Fruit fly (Drosophila melanogaster) whole organism, embryonic: ENCODE results near the gene Eig71Ej.

ENCODE experiments used
- ATbp ChIP-seq: fragments of 200-800 bp; sonication (Bioruptor generic); optimal IDR thresholded peaks from 2 replicates; lab custom pipeline; 2017; ENCODE audit warnings: missing biosample characterization, mild to moderate bottlenecking, missing genetic modification characterization, missing genetic modification reagents
- CG11504 ChIP-seq: fragments of 200-800 bp; sonication (Bioruptor generic); optimal IDR thresholded peaks from 3 replicates; lab custom pipeline; 2019; ENCODE audit warnings: missing biosample characterization, mild to moderate bottlenecking, missing genetic modification characterization, moderate library complexity
- CG11560 ChIP-seq: fragments of 200-800 bp; sonication (Bioruptor generic); IDR thresholded peaks from 3 replicates; pipeline ENCODE4 v1.3.6; 2022; ENCODE audit warnings: missing biosample characterization, missing genetic modification characterization
- CG12071 ChIP-seq: fragments of 200-800 bp; sonication (Bioruptor generic); optimal IDR thresholded peaks from 3 replicates; lab custom pipeline; 2018; ENCODE audit warnings: missing biosample characterization, mild to moderate bottlenecking, missing genetic modification characterization
- CG1233 ChIP-seq: fragments of 200-800 bp; sonication (Bioruptor generic); optimal IDR thresholded peaks from 4 replicates; lab custom pipeline; 2018; ENCODE audit warnings: missing biosample characterization, mild to moderate bottlenecking, missing genetic modification characterization
- CG13287 ChIP-seq: fragments of 200-800 bp; sonication (Bioruptor generic); IDR thresholded peaks from 2 replicates; pipeline ENCODE4 v1.3.6; 2022; ENCODE audit warnings: missing biosample characterization, missing genetic modification characterization; ENCODE audit not compliant: partially characterized antibody
- CG14441 ChIP-seq: fragments of 200-800 bp; sonication (Bioruptor generic); IDR thresholded peaks from 2 replicates; pipeline ENCODE4 v1.3.6; 2022; ENCODE audit warnings: missing biosample characterization, missing genetic modification characterization
- CG14667 ChIP-seq: fragments of 200-800 bp; sonication (Bioruptor generic); IDR thresholded peaks from 2 replicates; pipeline ENCODE4 v1.3.6; 2022; ENCODE audit warnings: missing biosample characterization, missing genetic modification characterization
- CG14965 ChIP-seq: fragments of 200-800 bp; sonication (Bioruptor generic); optimal IDR thresholded peaks from 2 replicates; lab custom pipeline; 2016; ENCODE audit warnings: missing biosample characterization, missing genetic modification characterization, borderline replicate concordance
- CG18011 ChIP-seq: fragments of 200-800 bp; sonication (Bioruptor generic); optimal IDR thresholded peaks from 2 replicates; lab custom pipeline; 2017; ENCODE audit warnings: missing biosample characterization, missing genetic modification characterization, mild to moderate bottlenecking, moderate library complexity, missing genotype
- CG2875 ChIP-seq: fragments of 200-800 bp; sonication (Bioruptor generic); optimal IDR thresholded peaks from 2 replicates; lab custom pipeline; 2017; ENCODE audit warnings: missing biosample characterization, mild to moderate bottlenecking, missing genetic modification characterization, missing genetic modification reagents
- CG30020 ChIP-seq: fragments of 200-800 bp; optimal IDR thresholded peaks from 2 replicates; lab custom pipeline; 2019; ENCODE audit warnings: missing biosample characterization, mild to moderate bottlenecking, missing genetic modification characterization, moderate library complexity
- CG3163 ChIP-seq: fragments of 200-800 bp; sonication (Bioruptor generic); optimal IDR thresholded peaks from 3 replicates; lab custom pipeline; 2016; ENCODE audit warnings: missing biosample characterization, missing genetic modification characterization
- CG33213 ChIP-seq: fragments of 200-800 bp; sonication (Bioruptor generic); optimal IDR thresholded peaks from 3 replicates; lab custom pipeline; 2016; ENCODE audit warnings: missing biosample characterization, missing genetic modification characterization
- CG42726 ChIP-seq: fragments of 200-800 bp; sonication (Bioruptor generic); IDR thresholded peaks from 2 replicates; pipeline ENCODE4 v1.3.6; 2022; ENCODE audit warnings: missing biosample characterization, missing genetic modification characterization; ENCODE audit not compliant: partially characterized antibody
- CG4282 ChIP-seq: fragments of 200-800 bp; sonication (Bioruptor generic); optimal IDR thresholded peaks from 2 replicates; lab custom pipeline; 2016; ENCODE audit warnings: missing biosample characterization, missing genetic modification characterization
- CG4854 ChIP-seq: fragments of 200-800 bp; sonication (Bioruptor generic); optimal IDR thresholded peaks from 2 replicates; lab custom pipeline; 2016; ENCODE audit warnings: missing biosample characterization, missing genetic modification characterization, inconsistent platforms
- CG6765 ChIP-seq: fragments of 200-800 bp; sonication (Bioruptor generic); optimal IDR thresholded peaks from 3 replicates; lab custom pipeline; 2017; ENCODE audit warnings: missing biosample characterization, mild to moderate bottlenecking, missing genetic modification characterization
- CG9817 ChIP-seq: fragments of 200-800 bp; sonication (Bioruptor generic); optimal IDR thresholded peaks from 2 replicates; lab custom pipeline; 2018; ENCODE audit warnings: missing biosample characterization, mild to moderate bottlenecking, missing genetic modification characterization, moderate library complexity
- CTCF ChIP-seq: fragments of 200-800 bp; sonication (Bioruptor generic); optimal IDR thresholded peaks from 2 replicates; lab custom pipeline; 2017; ENCODE audit warnings: missing biosample characterization, mild to moderate bottlenecking, missing genetic modification characterization, moderate library complexity
- Dip2 ChIP-seq: fragments of 200-800 bp; sonication (Bioruptor generic); IDR thresholded peaks from 2 replicates; pipeline ENCODE4 v1.3.6; 2022; ENCODE audit warnings: missing biosample characterization, missing genetic modification characterization
- E2f2 ChIP-seq: fragments of 200-800 bp; sonication (Bioruptor generic); IDR thresholded peaks from 2 replicates; pipeline ENCODE4 v1.3.6; 2022; ENCODE audit warnings: missing biosample characterization, missing genetic modification characterization
- Fer1 ChIP-seq: fragments of 200-800 bp; sonication (Bioruptor generic); optimal IDR thresholded peaks from 2 replicates; lab custom pipeline; 2017; ENCODE audit warnings: missing biosample characterization, mild to moderate bottlenecking, missing genetic modification characterization
- Gsc ChIP-seq: fragments of 200-800 bp; sonication (Bioruptor generic); IDR thresholded peaks from 2 replicates; pipeline ENCODE4 v1.3.6; 2022; ENCODE audit warnings: missing biosample characterization, missing genetic modification characterization
- HHEX ChIP-seq: fragments of 200-800 bp; sonication (Bioruptor generic); optimal IDR thresholded peaks from 3 replicates; lab custom pipeline; 2017; ENCODE audit warnings: missing biosample characterization, mild to moderate bottlenecking, missing genetic modification characterization, missing genetic modification reagents
- Hand ChIP-seq: fragments of 200-800 bp; sonication (Bioruptor generic); optimal IDR thresholded peaks from 2 replicates; lab custom pipeline; 2017; ENCODE audit warnings: mild to moderate bottlenecking, missing biosample characterization, missing genetic modification reagents, missing genetic modification characterization
- Lhr ChIP-seq: fragments of 200-800 bp; sonication (Bioruptor generic); optimal IDR thresholded peaks from 3 replicates; lab custom pipeline; 2017; ENCODE audit warnings: mild to moderate bottlenecking, missing biosample characterization, missing genetic modification reagents, missing genetic modification characterization
- Oaz ChIP-seq: fragments of 200-800 bp; sonication (Bioruptor generic); IDR thresholded peaks from 2 replicates; pipeline ENCODE4 v1.3.6; 2022; ENCODE audit warnings: missing biosample characterization, missing genetic modification characterization
- Poxn ChIP-seq: fragments of 200-800 bp; sonication (Bioruptor generic); IDR thresholded peaks from 2 replicates; pipeline ENCODE4 v1.3.6; 2022; ENCODE audit warnings: missing biosample characterization, missing genetic modification characterization
- Taf1 ChIP-seq: fragments of 200-800 bp; sonication (Bioruptor generic); IDR thresholded peaks from 2 replicates; pipeline ENCODE4 v1.3.6; 2022; ENCODE audit warnings: missing biosample characterization, missing genetic modification characterization
- bab2 ChIP-seq: fragments of 200-800 bp; sonication (Bioruptor generic); optimal IDR thresholded peaks from 2 replicates; lab custom pipeline; 2016; ENCODE audit warnings: missing biosample characterization, missing genetic modification characterization
- bbx ChIP-seq: fragments of 200-800 bp; sonication (Bioruptor generic); IDR thresholded peaks from 2 replicates; pipeline ENCODE4 v1.3.6; 2022; ENCODE audit warnings: missing biosample characterization, missing genetic modification characterization; ENCODE audit not compliant: partially characterized antibody
- ci ChIP-seq: fragments of 200-800 bp; sonication (Bioruptor generic); IDR thresholded peaks from 3 replicates; pipeline ENCODE4 v1.3.6; 2022; ENCODE audit warnings: missing biosample characterization, missing genetic modification characterization
- crp ChIP-seq, 2 experiments: fragments of 200-800 bp; sonication (Bioruptor generic); optimal IDR thresholded peaks; 2 replicates in 1 of 2; 3 replicates in 1 of 2; lab custom pipeline; 2017; ENCODE audit warnings: missing biosample characterization in 2 of 2, missing genetic modification characterization in 2 of 2, mild to moderate bottlenecking in 1 of 2, moderate library complexity in 1 of 2
- da ChIP-seq: fragments of 200-800 bp; sonication (Bioruptor generic); optimal IDR thresholded peaks from 2 replicates; lab custom pipeline; 2016; ENCODE audit warnings: missing biosample characterization, missing genetic modification characterization
- dm ChIP-seq: fragments of 200-800 bp; sonication (Bioruptor generic); optimal IDR thresholded peaks from 3 replicates; lab custom pipeline; 2016; ENCODE audit warnings: missing biosample characterization, missing genetic modification characterization
- dmrt99B ChIP-seq: fragments of 200-800 bp; sonication (Bioruptor generic); optimal IDR thresholded peaks from 2 replicates; lab custom pipeline; 2018; ENCODE audit warnings: missing biosample characterization, mild to moderate bottlenecking, missing genetic modification characterization, moderate library complexity
- eve ChIP-seq, 2 experiments: fragments of >200 bp; optimal IDR thresholded peaks; 2 replicates each; lab custom pipeline; 2017; ENCODE audit warnings: missing biosample characterization in 2 of 2, missing genetic modification characterization in 2 of 2
- fd102C ChIP-seq: fragments of 200-800 bp; sonication (Bioruptor generic); optimal IDR thresholded peaks from 2 replicates; lab custom pipeline; 2018; ENCODE audit warnings: missing biosample characterization, mild to moderate bottlenecking, missing genetic modification characterization, moderate library complexity
- kay ChIP-seq: fragments of 200-800 bp; sonication (Bioruptor generic); optimal IDR thresholded peaks from 2 replicates; lab custom pipeline; 2016; ENCODE audit warnings: missing biosample characterization, missing genetic modification characterization
- lbe ChIP-seq: fragments of 200-800 bp; sonication (Bioruptor generic); optimal IDR thresholded peaks from 2 replicates; lab custom pipeline; 2016; ENCODE audit warnings: missing biosample characterization, mild to moderate bottlenecking, missing genetic modification characterization
- mirr ChIP-seq: fragments of 200-800 bp; sonication (Bioruptor generic); optimal IDR thresholded peaks from 3 replicates; lab custom pipeline; 2018; ENCODE audit warnings: missing biosample characterization, mild to moderate bottlenecking, missing genetic modification characterization
- onecut ChIP-seq: fragments of 200-800 bp; sonication (Bioruptor generic); IDR thresholded peaks from 2 replicates; pipeline ENCODE4 v1.3.6; 2022; ENCODE audit warnings: missing biosample characterization, missing genetic modification characterization
- prd ChIP-seq, 3 experiments: fragments of >200 bp in 2 of 3; fragments of 200-800 bp in 1 of 3; sonication (Bioruptor generic) in 1 of 3; optimal IDR thresholded peaks in 2 of 3; IDR thresholded peaks in 1 of 3; 2 replicates in 2 of 3; 3 replicates in 1 of 3; pipeline versions ENCODE4 v1.3.6 to Lab custom; 2017 to 2022; ENCODE audit warnings: missing biosample characterization in 1 of 3, missing genetic modification characterization in 1 of 3
- sna ChIP-seq: fragments of 200-800 bp; sonication (Bioruptor generic); IDR thresholded peaks from 2 replicates; pipeline ENCODE4 v1.3.6; 2022; ENCODE audit warnings: missing biosample characterization, missing genetic modification characterization; ENCODE audit not compliant: partially characterized antibody
- sqz ChIP-seq: fragments of 200-800 bp; sonication (Bioruptor generic); optimal IDR thresholded peaks from 3 replicates; lab custom pipeline; 2018; ENCODE audit warnings: missing biosample characterization, mild to moderate bottlenecking, missing genetic modification characterization
- ssp ChIP-seq: fragments of 200-800 bp; sonication (Bioruptor generic); IDR thresholded peaks from 2 replicates; pipeline ENCODE4 v1.3.6; 2022; ENCODE audit warnings: missing biosample characterization, missing genetic modification characterization
- tll ChIP-seq, 2 experiments: fragments of 200-800 bp in 1 of 2; fragments of >200 bp in 1 of 2; sonication (Bioruptor generic) in 1 of 2; optimal IDR thresholded peaks; 2 replicates each; lab custom pipeline; 2017 to 2019; ENCODE audit warnings: missing biosample characterization in 2 of 2, missing genetic modification characterization in 2 of 2, mild to moderate bottlenecking in 1 of 2, moderate library complexity in 1 of 2
- zfh1 ChIP-seq: fragments of 200-800 bp; sonication (Bioruptor generic); IDR thresholded peaks from 3 replicates; pipeline ENCODE4 v1.3.6; 2022; ENCODE audit warnings: missing biosample characterization, missing genetic modification characterization

Gene Eig71Ej

DNA sequence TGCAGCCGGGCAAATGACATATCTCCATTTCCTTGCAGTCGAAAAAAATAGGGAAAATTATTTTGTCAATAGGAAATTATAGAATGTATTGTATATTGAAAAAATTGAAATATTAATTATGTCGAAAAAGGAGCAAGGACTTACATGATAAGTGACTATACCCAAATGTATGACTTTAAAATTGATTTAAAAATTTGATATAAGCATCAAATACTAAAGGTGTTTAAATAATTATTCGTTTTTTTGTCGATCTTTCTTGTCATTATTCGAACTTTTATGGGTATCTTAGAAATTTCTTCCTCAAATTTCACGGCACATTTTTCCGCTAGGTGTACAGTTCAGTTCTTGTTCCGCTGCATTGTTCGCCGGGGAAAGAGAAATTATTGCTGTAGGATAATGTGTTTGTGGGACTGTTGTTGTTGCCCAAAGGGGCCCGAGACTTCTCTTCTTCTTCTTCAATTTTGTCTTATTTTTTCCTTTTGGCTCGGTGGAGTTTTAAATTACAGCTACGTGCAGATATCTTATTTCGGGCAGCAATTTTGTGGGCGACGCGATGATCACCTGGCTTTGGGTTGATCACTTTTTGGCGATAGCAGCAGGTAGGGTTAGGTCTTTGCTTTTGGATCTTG is 39.6 kb upstream of the Eig71Ej start (continued):
- TF ChIP-seq ATbp (GFP tag; lab: Kevin White, UChicago), result no peak
- no peak for TF ChIP-seq prd (optimal IDR thresholded peaks at IDR 0.05; lab: Kevin White, UChicago)
- TF ChIP-seq prd (GFP tag; IDR thresholded peaks at IDR 0.05; lab: Robert Waterston, UW), result no peak
- no peak for TF ChIP-seq Poxn (GFP tag; lab: Robert Waterston, UW)
- no peak for TF ChIP-seq onecut
- no peak for TF ChIP-seq CG14441
- peak; percentile 13 for TF ChIP-seq Lhr
- TF ChIP-seq CG9817, result no peak
- TF ChIP-seq zfh1, result 0 out of 3 replicates have a peak, but pooled peaks have one; percentile 21
- TF ChIP-seq CG11504 (tag; lab: Kevin White, UChicago), result peak; percentile 27
- no peak for TF ChIP-seq CG14965 (GFP tag; lab: Kevin White, UChicago)
- TF ChIP-seq tll (GFP tag; optimal IDR thresholded peaks at IDR 0.05; lab: Kevin White, UChicago), result no peak
- TF ChIP-seq CG13287 (GFP tag; lab: Robert Waterston, UW), result no peak
- no peak for TF ChIP-seq CG6765
- no peak for TF ChIP-seq CG11560 (tag; lab: Robert Waterston, UW)
- TF ChIP-seq Oaz (GFP tag; lab: Robert Waterston, UW), result no peak
- no peak for TF ChIP-seq HHEX (GFP tag; lab: Kevin White, UChicago)
- TF ChIP-seq eve (GFP tag; optimal IDR thresholded peaks at IDR 0.05; lab: Kevin White, UChicago), result peak in 1 of 2 experiments; percentile 60
- peak; percentile 38 for TF ChIP-seq CG2875 (GFP tag; lab: Kevin White, UChicago)
- no peak for TF ChIP-seq CG14667
- no peak for TF ChIP-seq bbx
- TF ChIP-seq E2f2 (GFP tag; lab: Robert Waterston, UW), result no peak
- TF ChIP-seq Taf1 (GFP tag; lab: Robert Waterston, UW), result no peak
- no peak for TF ChIP-seq Gsc (GFP tag; lab: Robert Waterston, UW)
- no peak for TF ChIP-seq lbe (GFP tag; lab: Kevin White, UChicago)
- no peak for TF ChIP-seq CG4282 (GFP tag; lab: Kevin White, UChicago)
- TF ChIP-seq Fer1 (GFP tag; lab: Kevin White, UChicago), result no peak
- no peak for TF ChIP-seq Hand (GFP tag; lab: Kevin White, UChicago)
- no peak for TF ChIP-seq CG18011
- no peak for TF ChIP-seq CTCF (GFP tag; lab: Kevin White, UChicago)
- no peak for TF ChIP-seq sna (GFP tag; lab: Robert Waterston, UW)
- no peak for TF ChIP-seq ssp (GFP tag; lab: Robert Waterston, UW)
- TF ChIP-seq CG30020 (tag; lab: Kevin White, UChicago), result no peak
- TF ChIP-seq CG1233 (GFP tag; lab: Kevin White, UChicago), result no peak
- no peak for TF ChIP-seq CG12071 (GFP tag; lab: Kevin White, UChicago)
- no peak for TF ChIP-seq CG42726
- TF ChIP-seq mirr (GFP tag; lab: Kevin White, UChicago), result no peak
- TF ChIP-seq dmrt99B (tag; lab: Kevin White, UChicago), result no peak
- peak; percentile 20 for TF ChIP-seq sqz (GFP tag; lab: Kevin White, UChicago)
- TF ChIP-seq dm (GFP tag; lab: Kevin White, UChicago), result no peak
- TF ChIP-seq CG3163 (GFP tag; lab: Kevin White, UChicago), result no peak
- TF ChIP-seq ci, result no peak
- TF ChIP-seq CG4854, result no peak
- no peak for TF ChIP-seq crp (GFP tag; optimal IDR thresholded peaks at IDR 0.05; lab: Kevin White, UChicago)
- no peak for TF ChIP-seq da (GFP tag; lab: Kevin White, UChicago)
- no peak for TF ChIP-seq bab2
- TF ChIP-seq fd102C, result peak; percentile 77
- no peak for TF ChIP-seq CG33213
- no peak for TF ChIP-seq kay (GFP tag; lab: Kevin White, UChicago)
- TF ChIP-seq Dip2, result no peak
